Fruit fly (Drosophila melanogaster): ENCODE results near the gene SIFaR.

SIFaR gene

DNA sequence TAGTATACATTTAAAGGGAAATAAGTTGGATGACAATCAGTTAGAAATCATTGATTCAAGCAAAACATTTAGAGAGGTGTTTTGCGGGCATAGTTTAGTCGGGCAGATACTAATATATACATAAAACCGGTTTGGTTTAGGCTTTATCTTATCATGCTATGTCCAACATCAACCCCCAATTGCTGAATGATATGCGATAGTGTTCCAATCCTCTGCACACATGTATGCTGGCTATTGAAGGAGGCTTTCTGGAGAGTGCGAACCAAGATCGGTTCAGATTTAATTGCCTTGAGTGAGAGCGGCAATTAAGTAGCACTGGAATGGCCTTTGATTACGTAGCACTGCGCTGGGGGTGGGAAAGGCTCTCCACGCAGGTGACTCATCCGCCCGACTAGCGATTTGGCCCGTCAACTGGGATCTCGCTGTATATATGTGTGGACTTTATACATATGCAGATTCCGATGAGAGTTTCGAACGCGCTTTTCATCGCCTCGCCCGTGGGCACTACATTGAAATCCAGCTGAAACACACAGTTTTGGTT lies 25.8 kb downstream of the SIFaR start:
- TF ChIP-seq psq (optimal IDR thresholded peaks at IDR 0.05) (no peak), EcR (GFP tag; optimal IDR thresholded peaks at IDR 0.05) (no peak), pan (optimal IDR thresholded peaks at IDR 0.05) (no peak), Dll (optimal IDR thresholded peaks at IDR 0.05) (no peak), CG8478 (optimal IDR thresholded peaks at IDR 0.05) (no peak), usp (GFP tag; optimal IDR thresholded peaks at IDR 0.05) (no peak)

DNA sequence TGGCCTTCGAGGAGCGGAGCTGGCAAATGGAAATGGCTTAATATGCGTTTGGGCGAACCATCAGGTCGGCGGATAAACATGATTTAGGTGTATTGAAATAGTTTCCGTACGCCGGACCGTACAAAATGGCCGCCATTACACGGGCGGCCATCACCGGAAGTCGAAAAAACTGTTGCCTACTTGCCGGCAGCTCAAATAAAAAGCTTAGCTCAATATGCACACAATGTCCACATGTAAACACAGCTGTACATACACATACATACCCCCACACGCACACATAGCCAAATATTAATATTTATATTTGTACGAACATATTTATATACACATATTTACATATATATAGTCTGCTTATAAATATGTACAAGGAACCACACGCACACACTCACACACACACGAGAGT lies 30.6 kb downstream of the SIFaR start:
- no peak for TF ChIP-seq psq (optimal IDR thresholded peaks at IDR 0.05)

DNA sequence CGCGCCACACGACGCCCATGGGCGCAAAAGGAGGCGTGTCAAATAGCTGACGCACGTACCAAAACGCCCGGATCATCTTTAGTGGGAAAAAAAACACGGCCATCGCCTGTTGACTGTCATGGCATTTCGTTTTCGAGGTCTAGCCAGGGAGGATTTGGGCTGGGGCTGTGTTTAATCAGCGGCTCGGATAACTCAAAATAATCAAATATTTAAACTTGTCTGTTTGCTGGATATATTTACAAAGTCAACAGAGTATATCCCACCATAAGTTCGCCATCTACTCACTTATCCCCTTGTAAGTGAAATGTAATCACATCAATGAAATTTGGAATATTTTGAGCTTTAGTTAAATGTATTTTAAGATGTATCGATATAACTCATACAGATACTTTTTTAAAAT lies 33.0 kb downstream of the SIFaR start:
- TF ChIP-seq CG8478 (optimal IDR thresholded peaks at IDR 0.05) (no peak), psq (optimal IDR thresholded peaks at IDR 0.05) (no peak), Dll (optimal IDR thresholded peaks at IDR 0.05) (no peak), usp (GFP tag; optimal IDR thresholded peaks at IDR 0.05) (no peak), pan (optimal IDR thresholded peaks at IDR 0.05) (no peak), EcR (GFP tag; optimal IDR thresholded peaks at IDR 0.05) (no peak)

DNA sequence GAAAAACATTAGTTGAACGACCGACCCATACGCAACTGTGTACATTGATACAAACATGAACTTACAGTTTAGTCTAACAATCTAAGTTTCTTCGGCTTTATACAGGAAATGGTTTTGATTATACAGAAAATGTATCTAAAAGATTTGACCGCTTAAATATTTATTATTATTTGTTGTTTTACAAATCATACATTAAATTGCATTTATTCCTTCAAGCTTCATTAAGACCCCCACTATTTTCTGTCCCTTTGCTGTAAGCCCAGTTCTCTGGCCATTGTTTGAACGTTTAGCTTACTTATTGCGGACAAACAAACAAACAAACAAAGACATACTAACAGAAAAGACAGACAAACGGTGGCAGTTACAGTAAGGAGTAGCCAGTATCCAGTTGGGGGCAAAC lies 39.5 kb downstream of the SIFaR start:
- TF ChIP-seq CG8478 (optimal IDR thresholded peaks at IDR 0.05) (no peak), Dll (optimal IDR thresholded peaks at IDR 0.05) (no peak), psq (optimal IDR thresholded peaks at IDR 0.05) (no peak), EcR (GFP tag; optimal IDR thresholded peaks at IDR 0.05) (no peak), usp (GFP tag; optimal IDR thresholded peaks at IDR 0.05) (no peak), pan (optimal IDR thresholded peaks at IDR 0.05) (no peak)

DNA sequence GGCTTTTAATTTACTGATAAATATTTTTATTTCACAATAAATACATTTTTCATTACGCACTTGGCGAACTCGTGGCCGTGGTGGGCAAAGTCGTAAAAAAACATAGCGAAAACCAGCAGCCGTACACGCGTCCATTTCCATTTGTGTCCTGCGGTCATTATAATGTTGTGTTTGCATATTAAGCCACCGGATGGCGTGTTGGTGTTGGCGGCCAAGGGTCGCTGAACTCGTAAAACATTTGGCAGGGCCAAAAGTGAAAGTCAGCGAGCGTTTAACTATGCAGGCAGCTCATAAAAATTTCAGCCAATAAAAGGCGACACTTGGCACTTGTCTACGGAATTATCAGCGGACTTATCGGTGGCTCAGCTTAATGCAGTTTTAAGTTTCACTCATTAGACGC lies 41.3 kb downstream of the SIFaR start:
- TF ChIP-seq psq (optimal IDR thresholded peaks at IDR 0.05) = no peak

- TF ChIP-seq CG8478 (optimal IDR thresholded peaks at IDR 0.05) (no peak), EcR (GFP tag; optimal IDR thresholded peaks at IDR 0.05) (no peak), Dll (optimal IDR thresholded peaks at IDR 0.05) (no peak), psq (optimal IDR thresholded peaks at IDR 0.05) (no peak), pan (optimal IDR thresholded peaks at IDR 0.05) (no peak), usp (GFP tag; optimal IDR thresholded peaks at IDR 0.05) (no peak)
Observed at dm6 chr3R:21246492-21247061, 47.2 kb downstream of the SIFaR start, which contains the start of gene ETHR. ETHR (plus strand) TSS chr3R:21247011.

dm6 chr3R:21245846-21246245 lies 48.0 kb downstream of the SIFaR start:
- TF ChIP-seq Dll (optimal IDR thresholded peaks at IDR 0.05) = no peak
- TF ChIP-seq EcR (GFP tag; optimal IDR thresholded peaks at IDR 0.05) = no peak
- no peak for TF ChIP-seq pan (optimal IDR thresholded peaks at IDR 0.05)
- TF ChIP-seq psq (optimal IDR thresholded peaks at IDR 0.05) = no peak
- TF ChIP-seq usp (GFP tag; optimal IDR thresholded peaks at IDR 0.05) = no peak
- TF ChIP-seq CG8478 (optimal IDR thresholded peaks at IDR 0.05) = no peak

DNA sequence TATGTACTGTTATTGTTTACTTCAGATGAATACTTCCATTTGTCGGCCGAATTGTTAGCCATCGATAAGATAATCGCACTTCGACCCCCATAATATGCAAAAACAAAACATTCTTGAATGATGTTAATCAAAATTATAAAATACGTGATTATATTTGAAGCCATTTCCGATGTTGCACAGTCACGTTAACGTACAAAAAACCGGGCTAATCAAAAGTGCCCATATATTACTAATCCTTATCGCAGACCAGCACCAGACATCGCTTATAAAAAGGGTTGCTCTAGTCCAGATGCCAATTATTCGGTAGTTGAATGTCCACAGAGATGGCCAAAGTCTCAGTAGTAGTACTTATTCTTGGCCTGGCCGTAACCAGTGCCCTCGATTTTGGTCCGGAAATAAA lies 51.5 kb downstream of the SIFaR start, which contains the start of gene CG5892:
CG5892 (plus strand) TSS at position 301 of the 400 bp plus-strand sequence.
- TF ChIP-seq Dll (optimal IDR thresholded peaks at IDR 0.05) (no peak), EcR (GFP tag; optimal IDR thresholded peaks at IDR 0.05) (no peak), pan (optimal IDR thresholded peaks at IDR 0.05) (no peak), usp (GFP tag; optimal IDR thresholded peaks at IDR 0.05) (no peak), psq (optimal IDR thresholded peaks at IDR 0.05) (no peak), CG8478 (optimal IDR thresholded peaks at IDR 0.05) (no peak)

DNA sequence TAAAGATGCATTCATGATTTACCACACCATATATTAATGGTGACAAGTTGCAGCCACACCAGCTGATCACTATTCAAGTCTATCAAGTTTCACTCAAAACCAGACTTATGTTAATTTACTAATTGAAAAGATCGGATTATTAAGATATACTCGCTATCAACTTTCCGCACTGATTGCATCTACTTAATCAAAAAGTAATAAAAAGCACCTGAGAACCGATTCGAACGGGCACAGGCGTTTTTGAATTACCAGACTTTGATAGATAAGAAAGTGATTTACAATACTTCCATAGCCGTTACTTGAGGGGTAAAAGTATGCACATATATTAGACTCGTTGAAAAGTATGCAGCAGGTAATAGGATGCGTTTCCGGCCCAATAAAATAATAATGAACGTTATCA lies 52.5 kb downstream of the SIFaR start:
- no peak for TF ChIP-seq EcR (GFP tag; optimal IDR thresholded peaks at IDR 0.05)
- TF ChIP-seq Dll (optimal IDR thresholded peaks at IDR 0.05) = no peak
- TF ChIP-seq psq (optimal IDR thresholded peaks at IDR 0.05) = no peak
- no peak for TF ChIP-seq pan (optimal IDR thresholded peaks at IDR 0.05)
- TF ChIP-seq usp (GFP tag; optimal IDR thresholded peaks at IDR 0.05) = no peak
- TF ChIP-seq CG8478 (optimal IDR thresholded peaks at IDR 0.05) = no peak

dm6 chr3R:21237099-21237498 lies 56.7 kb downstream of the SIFaR start, which contains the start of gene e:
e (minus strand) TSS chr3R:21237177.
- TF ChIP-seq CG8478 (optimal IDR thresholded peaks at IDR 0.05) (no peak), EcR (GFP tag; optimal IDR thresholded peaks at IDR 0.05) (no peak), Dll (optimal IDR thresholded peaks at IDR 0.05) (no peak), usp (GFP tag; optimal IDR thresholded peaks at IDR 0.05) (no peak), pan (optimal IDR thresholded peaks at IDR 0.05) (no peak), psq (optimal IDR thresholded peaks at IDR 0.05) (no peak)
